Fruit fly (Drosophila melanogaster): ENCODE results near the gene Ccdc114.

DNA sequence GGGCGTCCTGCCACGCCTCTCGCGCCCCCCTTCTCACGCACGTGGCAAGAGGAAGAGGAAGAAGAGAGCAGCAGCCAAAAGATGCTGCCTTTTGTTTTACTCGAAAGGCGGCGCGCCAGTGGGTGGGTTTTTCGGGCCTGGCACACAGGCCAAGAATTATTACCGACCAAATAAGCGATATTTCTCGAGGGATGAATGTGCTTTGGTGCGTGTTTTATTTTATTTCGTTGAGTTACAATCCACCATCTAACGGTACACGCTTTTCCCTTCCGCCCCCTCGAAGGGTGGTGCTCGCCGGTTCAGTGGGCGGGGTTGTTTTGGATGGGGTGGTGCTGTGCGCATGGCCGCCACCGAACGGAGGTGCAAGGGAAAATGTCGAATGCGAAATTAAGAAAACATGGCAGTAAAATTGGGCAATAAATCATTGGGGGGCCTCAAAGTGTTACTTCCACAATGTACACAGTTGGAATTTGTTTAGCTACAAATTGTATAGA, 47.7 kb upstream of the Ccdc114 start:
- TF ChIP-seq Dll (optimal IDR thresholded peaks at IDR 0.05) (no peak), CG8478 (optimal IDR thresholded peaks at IDR 0.05) (no peak)

Data from whole organism.